Fruit fly (Drosophila melanogaster): ENCODE measurements around the gene mei-217.

The mei-217 gene

dm6 chrX:17113324-17113723 lies 29.5 kb downstream of the mei-217 start (continued):
- TF ChIP-seq CG11398 (GFP tag; optimal IDR thresholded peaks at IDR 0.05) (no peak), CG33557 (GFP tag; optimal IDR thresholded peaks at IDR 0.05) (no peak), sim (GFP tag; IDR thresholded peaks at IDR 0.05) (no peak), ttk (GFP tag; IDR thresholded peaks at IDR 0.05) (no peak), fru (optimal IDR thresholded peaks at IDR 0.05) (no peak), Doc2 (GFP tag; IDR thresholded peaks at IDR 0.05) (no peak), knrl (GFP tag; IDR thresholded peaks at IDR 0.05; ENCODE audit: partially characterized antibody) (no peak), bowl (GFP tag; IDR thresholded peaks at IDR 0.05) (no peak), CG13894 (tag; optimal IDR thresholded peaks at IDR 0.05) (no peak), wdn (GFP tag; IDR thresholded peaks at IDR 0.05) (no peak), CG6272 (GFP tag; IDR thresholded peaks at IDR 0.05) (no peak), ERR (GFP tag; optimal IDR thresholded peaks at IDR 0.05) (no peak), nmo (GFP tag; optimal IDR thresholded peaks at IDR 0.05) (peak; percentile 34), CG9215 (GFP tag; IDR thresholded peaks at IDR 0.05) (no peak), hb (GFP tag; IDR thresholded peaks at IDR 0.05; ENCODE audit: partially characterized antibody) (no peak), CG32767 (GFP tag; IDR thresholded peaks at IDR 0.05) (no peak), phol (tag; optimal IDR thresholded peaks at IDR 0.05) (peak; percentile 2), CG1647 (GFP tag; optimal IDR thresholded peaks at IDR 0.05) (no peak), CG12391 (tag; optimal IDR thresholded peaks at IDR 0.05) (peak; percentile 40), inv (GFP tag; IDR thresholded peaks at IDR 0.05; ENCODE audit: partially characterized antibody) (no peak), CkIIα-i1 (GFP tag; IDR thresholded peaks at IDR 0.05) (no peak), bsh (GFP tag; optimal IDR thresholded peaks at IDR 0.05) (peak in 1 of 2 experiments; percentile 33), Opbp (GFP tag; IDR thresholded peaks at IDR 0.05; ENCODE audit: partially characterized antibody) (no peak), CG8281 (tag; optimal IDR thresholded peaks at IDR 0.05) (no peak), hth (optimal IDR thresholded peaks at IDR 0.05) (no peak), CoRest (tag; optimal IDR thresholded peaks at IDR 0.05) (peak; percentile 27), CG15601 (tag; optimal IDR thresholded peaks at IDR 0.05) (no peak), Ssrp (tag; optimal IDR thresholded peaks at IDR 0.05) (peak; percentile 30), zfh1 (GFP tag; IDR thresholded peaks at IDR 0.05) (no peak), CG11504 (tag; optimal IDR thresholded peaks at IDR 0.05) (peak; percentile 51)

- TF ChIP-seq CG17361 (GFP tag; IDR thresholded peaks at IDR 0.05) (peak; percentile 45; the same call in 1 of the 3 replicates), CG18262 (tag; optimal IDR thresholded peaks at IDR 0.05) (peak; percentile 31), Sox100B (GFP tag; optimal IDR thresholded peaks at IDR 0.05) (peak; percentile 11), gem (tag; optimal IDR thresholded peaks at IDR 0.05) (peak; percentile 43), tin (GFP tag; optimal IDR thresholded peaks at IDR 0.05) (peak; percentile 2), her (GFP tag; optimal IDR thresholded peaks at IDR 0.05) (no peak), Med (GFP tag) (peak; percentile 36), CG5245 (GFP tag; optimal IDR thresholded peaks at IDR 0.05) (no peak), bsh (GFP tag; optimal IDR thresholded peaks at IDR 0.05) (peak; percentile 12 to 17), phol (tag; optimal IDR thresholded peaks at IDR 0.05) (peak; percentile 49), tio (GFP tag; optimal IDR thresholded peaks at IDR 0.05) (peak; percentile 16), chn (GFP tag; optimal IDR thresholded peaks at IDR 0.05) (no peak), CG3163 (GFP tag; optimal IDR thresholded peaks at IDR 0.05) (no peak), lola (GFP tag; optimal IDR thresholded peaks at IDR 0.05) (peak in 1 of 3 experiments; percentile 13), CG30403 (GFP tag; optimal IDR thresholded peaks at IDR 0.05) (peak; percentile 28), Oli (tag; optimal IDR thresholded peaks at IDR 0.05) (peak; percentile 13), sens (GFP tag) (peak; percentile 52), zen (tag; optimal IDR thresholded peaks at IDR 0.05) (no peak), CG7839 (tag; optimal IDR thresholded peaks at IDR 0.05) (peak; percentile 22), CG16863 (GFP tag; optimal IDR thresholded peaks at IDR 0.05) (peak; percentile 3), stwl (tag; optimal IDR thresholded peaks at IDR 0.05) (peak; percentile 0), Ssrp (tag; optimal IDR thresholded peaks at IDR 0.05) (peak; percentile 8)
Measured at dm6 chrX:17111958-17112953, 30.5 kb downstream of the mei-217 start.
